Worm (Caenorhabditis elegans): ENCODE measurements around the gene mps-1.

- TF ChIP-seq pha-4 (tag; optimal IDR thresholded peaks at IDR 0.05) (no peak), dpl-1 (GFP tag; optimal IDR thresholded peaks at IDR 0.05) (no peak), Y95B8A.8 (GFP tag; IDR thresholded peaks at IDR 0.05) (no peak), F52B5.7 (tag; optimal IDR thresholded peaks at IDR 0.05) (no peak), ama-1 (optimal IDR thresholded peaks at IDR 0.05) (no peak), ama-1 (GFP tag; optimal IDR thresholded peaks at IDR 0.05) (no peak), madf-6 (GFP tag; IDR thresholded peaks at IDR 0.05) (no peak), snpc-4 (GFP tag; optimal IDR thresholded peaks at IDR 0.05) (no peak), snpc-4 (tag; optimal IDR thresholded peaks at IDR 0.05) (no peak), zfh-2 (GFP tag; conservative IDR thresholded peaks at IDR 0.05) (no peak), mes-4 (tag; optimal IDR thresholded peaks at IDR 0.05) (no peak), nfya-1 (tag; optimal IDR thresholded peaks at IDR 0.05; ENCODE audit: borderline replicate concordance, insufficient read depth) (no peak)
Observed at ce11 chrII:6290047-6290582, 4.0 kb downstream of the mps-1 start, which contains the start of gene upb-1.

All from whole organism, young adult.